Worm (Caenorhabditis elegans): ENCODE results near the gene cest-8.

The cest-8 gene

ce11 chrX:12260381-12260931, 41.0 kb downstream of the cest-8 start, which contains the start of gene E01G6.1:
TSS of gene E01G6.1 (plus strand) at chrX:12260881.
- TF ChIP-seq nhr-12 (tag; optimal IDR thresholded peaks at IDR 0.05), result no peak
- TF ChIP-seq nhr-76 (tag; optimal IDR thresholded peaks at IDR 0.05), result no peak
- TF ChIP-seq ztf-11 (tag; optimal IDR thresholded peaks at IDR 0.05), result no peak
- no peak for TF ChIP-seq unc-120 (tag; optimal IDR thresholded peaks at IDR 0.05; ENCODE audit: poor library complexity, severe bottlenecking)
- TF ChIP-seq mab-5 (tag; optimal IDR thresholded peaks at IDR 0.05), result no peak
- TF ChIP-seq sptf-1 (tag; optimal IDR thresholded peaks at IDR 0.05), result no peak
- TF ChIP-seq elt-3 (tag; optimal IDR thresholded peaks at IDR 0.05), result no peak
- no peak for TF ChIP-seq drap-1 (GFP tag; optimal IDR thresholded peaks at IDR 0.05)
- no peak for TF ChIP-seq ceh-83 (GFP tag; optimal IDR thresholded peaks at IDR 0.05)
- no peak for TF ChIP-seq lin-32 (GFP tag; optimal IDR thresholded peaks at IDR 0.05)

ce11 chrX:12270841-12271240, 51.4 kb downstream of the cest-8 start, which contains the start of gene otpl-8:
TSS of gene otpl-8 (minus strand) at chrX:12270941.
- TF ChIP-seq ceh-83 (GFP tag; optimal IDR thresholded peaks at IDR 0.05) (no peak), blmp-1 (tag; optimal IDR thresholded peaks at IDR 0.05) (no peak), sptf-1 (tag; optimal IDR thresholded peaks at IDR 0.05) (no peak), lsy-2 (tag; optimal IDR thresholded peaks at IDR 0.05) (no peak)
